Worm (Caenorhabditis elegans) whole organism, L1 larva: ENCODE data around the gene C16C8.25.

Experiments
- ces-1 ChIP-seq: fragments of 150-350 bp; optimal IDR thresholded peaks from 2 replicates; lab custom pipeline; 2014; ENCODE audit warnings: missing biosample characterization, missing genetic modification reagents, missing genetic modification characterization
- elt-3 ChIP-seq, 6 experiments: fragments of 150-350 bp in 1 of 6; sonication (generic microtip); optimal IDR thresholded peaks; 2 replicates each; lab custom pipeline; 2017 to 2018; ENCODE audit warnings: missing biosample characterization in 6 of 6, missing genetic modification characterization in 6 of 6, inconsistent platforms in 1 of 6
- fos-1 ChIP-seq: fragments of 150-350 bp; optimal IDR thresholded peaks from 2 replicates; lab custom pipeline; 2014; ENCODE audit warnings: missing biosample characterization, missing genetic modification characterization
- lin-39 ChIP-seq: fragments of 150-350 bp; optimal IDR thresholded peaks from 2 replicates; lab custom pipeline; 2014; ENCODE audit warnings: missing biosample characterization, missing genetic modification reagents, missing genetic modification characterization
- nhr-11 ChIP-seq: fragments of 150-350 bp; optimal IDR thresholded peaks from 2 replicates; lab custom pipeline; 2014; ENCODE audit warnings: missing biosample characterization, missing genetic modification characterization
- nhr-28 ChIP-seq: fragments of 150-350 bp; optimal IDR thresholded peaks from 2 replicates; lab custom pipeline; 2014; ENCODE audit warnings: missing biosample characterization, missing genetic modification characterization
- nhr-77 ChIP-seq: fragments of 150-350 bp; optimal IDR thresholded peaks from 2 replicates; lab custom pipeline; 2014; ENCODE audit warnings: missing biosample characterization, missing genetic modification characterization
- ztf-11 ChIP-seq, 2 experiments: sonication (generic microtip); optimal IDR thresholded peaks; 2 replicates each; lab custom pipeline; 2016 to 2017; ENCODE audit warnings: missing genetic modification characterization in 2 of 2, missing biosample characterization in 1 of 2, missing compliant biosample characterization in 1 of 2

DNA sequence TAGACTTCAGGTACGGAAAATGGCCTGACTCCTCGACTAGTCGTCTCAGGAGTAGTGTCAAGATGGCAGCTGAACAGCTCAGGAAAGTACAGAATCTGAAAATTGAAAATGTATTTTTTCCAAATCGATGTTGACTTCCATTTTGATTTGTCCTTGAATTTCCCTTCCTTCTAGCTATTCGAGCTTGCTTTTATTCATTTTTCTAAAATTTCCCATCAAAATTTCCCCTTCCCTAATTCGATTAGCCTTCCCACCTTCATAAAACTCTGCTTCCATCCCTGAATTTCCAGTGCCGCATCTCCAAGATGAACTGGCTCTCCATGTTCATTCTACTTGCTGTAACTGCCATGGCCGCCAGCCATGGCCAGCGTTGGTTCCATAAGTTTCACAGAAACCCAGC, 23.8 kb downstream of the C16C8.25 start, which contains the start of gene Y49F6B.6:
- TF ChIP-seq ztf-11 (tag; optimal IDR thresholded peaks at IDR 0.05; lab: Kevin White, UChicago) (no peak), nhr-11 (tag; lab: Kevin White, UChicago) (no peak), lin-39 (tag; lab: Kevin White, UChicago) (no peak), fos-1 (tag; lab: Kevin White, UChicago) (no peak), elt-3 (tag; optimal IDR thresholded peaks at IDR 0.05; lab: Kevin White, UChicago) (no peak), nhr-77 (tag; lab: Kevin White, UChicago) (no peak), nhr-28 (tag; lab: Kevin White, UChicago) (no peak), ces-1 (no peak)
